Fruit fly (Drosophila melanogaster): Measurements from ENCODE around the gene Roc1a.

Gene Roc1a

DNA sequence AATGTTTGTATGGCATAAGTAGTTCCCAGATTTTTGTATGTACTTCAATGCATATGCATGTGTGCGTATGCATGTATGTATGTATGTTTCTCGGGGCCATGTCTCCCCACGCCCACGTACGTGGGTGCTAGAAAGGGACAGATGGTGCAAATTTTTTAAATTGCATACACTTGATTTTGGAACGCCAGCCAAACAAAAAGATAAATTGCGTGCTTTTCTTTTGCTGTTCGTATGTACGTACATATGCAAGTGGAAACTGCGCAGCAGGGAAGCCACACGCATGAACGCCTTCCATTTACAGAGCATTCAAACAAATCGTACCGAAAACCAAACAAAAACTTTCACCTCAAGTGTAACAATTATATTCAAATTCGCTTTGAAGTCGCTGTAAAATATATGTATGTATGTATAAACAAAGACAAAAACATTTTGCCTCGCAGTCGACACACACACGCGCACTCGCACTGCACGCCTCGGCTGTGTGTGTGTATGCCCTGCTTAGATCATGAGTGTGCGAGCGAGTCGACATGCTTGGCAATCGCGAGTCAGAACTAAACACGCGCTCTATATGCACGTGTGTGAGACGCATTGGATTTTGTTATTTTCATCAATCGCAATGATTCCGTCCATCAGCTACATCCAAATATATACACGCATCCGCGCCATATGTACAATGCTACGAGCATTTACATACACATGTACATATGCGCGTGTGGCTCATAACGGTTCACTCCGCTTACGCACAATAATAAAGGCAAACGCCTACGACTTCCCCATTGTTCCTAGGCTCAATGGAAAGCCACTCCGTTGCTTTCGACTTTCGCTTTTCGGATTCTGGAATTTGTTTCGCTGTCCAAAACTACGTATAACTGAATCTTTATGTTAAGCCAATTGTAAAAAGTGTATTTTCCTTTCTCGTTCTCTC lies 10.2 kb upstream of the Roc1a start (continued):
- no peak for TF ChIP-seq esg (GFP tag; conservative IDR thresholded peaks at IDR 0.05)
- TF ChIP-seq CG2199 (GFP tag; IDR thresholded peaks at IDR 0.05) = peak; percentile 65; the same call in 1 of the 3 replicates
- no peak for TF ChIP-seq CG10959 (GFP tag; IDR thresholded peaks at IDR 0.05)
- TF ChIP-seq Dad (GFP tag; optimal IDR thresholded peaks at IDR 0.05) = no peak
- TF ChIP-seq klu (GFP tag; IDR thresholded peaks at IDR 0.05) = no peak
- peak; percentile 53 for TF ChIP-seq HLHmδ (GFP tag; optimal IDR thresholded peaks at IDR 0.05)
- peak; percentile 53 for TF ChIP-seq CG1832 (GFP tag; optimal IDR thresholded peaks at IDR 0.05)
- no peak for TF ChIP-seq CG13296 (GFP tag; optimal IDR thresholded peaks at IDR 0.05)
- TF ChIP-seq cg (GFP tag; optimal IDR thresholded peaks at IDR 0.05) = peak; percentile 91
- TF ChIP-seq CG34422 (GFP tag; IDR thresholded peaks at IDR 0.05) = no peak
- TF ChIP-seq Dfd (GFP tag; optimal IDR thresholded peaks at IDR 0.05) = no peak
- peak; percentile 48 for TF ChIP-seq Max (GFP tag; optimal IDR thresholded peaks at IDR 0.05)
- TF ChIP-seq sens (GFP tag) = peak; percentile 86
- TF ChIP-seq Neu2 (GFP tag; optimal IDR thresholded peaks at IDR 0.05; ENCODE audit: borderline replicate concordance) = no peak
- no peak for TF ChIP-seq sna (GFP tag; IDR thresholded peaks at IDR 0.05; ENCODE audit: partially characterized antibody)
- TF ChIP-seq sim (GFP tag; IDR thresholded peaks at IDR 0.05) = no peak
- TF ChIP-seq tll (GFP tag; optimal IDR thresholded peaks at IDR 0.05) = peak in 1 of 2 experiments; percentile 4
- TF ChIP-seq wek (GFP tag; optimal IDR thresholded peaks at IDR 0.05) = no peak
- TF ChIP-seq CG17385 (GFP tag; optimal IDR thresholded peaks at IDR 0.05) = no peak
- peak; percentile 39; the same call in 1 of the 2 replicates for TF ChIP-seq Adf1 (GFP tag; IDR thresholded peaks at IDR 0.05)
- no peak for TF ChIP-seq MTF-1 (GFP tag; optimal IDR thresholded peaks at IDR 0.05; ENCODE audit: borderline replicate concordance)
- TF ChIP-seq Bteb2 (GFP tag; optimal IDR thresholded peaks at IDR 0.05) = no peak
- TF ChIP-seq slp2 (GFP tag; optimal IDR thresholded peaks at IDR 0.05) = no peak
- TF ChIP-seq Kr (GFP tag; optimal IDR thresholded peaks at IDR 0.05) = no peak
- TF ChIP-seq NC2β (GFP tag; optimal IDR thresholded peaks at IDR 0.05) = no peak
- TF ChIP-seq pzg (GFP tag; optimal IDR thresholded peaks at IDR 0.05) = peak; percentile 0
- no peak for TF ChIP-seq NK7.1 (GFP tag; optimal IDR thresholded peaks at IDR 0.05)

DNA sequence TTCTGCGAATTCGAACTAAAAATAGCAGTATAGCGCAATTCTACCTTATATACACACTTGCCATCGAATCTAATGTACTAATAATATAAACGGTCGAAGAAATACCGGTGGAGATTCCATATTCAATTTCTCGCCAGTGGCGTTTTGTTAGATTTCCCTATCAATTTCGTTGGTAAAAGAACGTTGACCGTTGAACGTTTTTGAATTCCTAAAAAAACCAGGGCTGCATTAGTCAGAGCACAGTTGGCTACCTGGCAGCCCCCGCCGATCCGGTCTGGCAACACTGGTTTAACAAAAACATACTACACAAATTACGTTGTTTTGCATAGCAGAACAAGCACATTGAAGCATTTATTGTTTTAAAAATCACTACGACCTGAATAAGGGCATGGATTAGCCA lies 3.1 kb upstream of the Roc1a start:
- TF ChIP-seq amos (GFP tag; IDR thresholded peaks at IDR 0.05; ENCODE audit: partially characterized antibody) = peak; percentile 37; the same call in 1 of the 2 replicates
- TF ChIP-seq MBD-R2 (GFP tag; IDR thresholded peaks at IDR 0.05) = peak; percentile 10; the same call in 1 of the 2 replicates
- peak; percentile 62 for TF ChIP-seq E2f2 (GFP tag; IDR thresholded peaks at IDR 0.05)
- peak; percentile 41 for TF ChIP-seq CG7928 (GFP tag; optimal IDR thresholded peaks at IDR 0.05)
- peak; percentile 48; the same call in 1 of the 2 replicates for TF ChIP-seq CG13287 (GFP tag; IDR thresholded peaks at IDR 0.05; ENCODE audit: partially characterized antibody)
- peak; percentile 28; the same call in 1 of the 3 replicates for TF ChIP-seq Opbp (GFP tag; IDR thresholded peaks at IDR 0.05; ENCODE audit: partially characterized antibody)
- peak; percentile 82 for TF ChIP-seq Myb (GFP tag; optimal IDR thresholded peaks at IDR 0.05)

dm6 chrX:644461-644860 lies 2.6 kb upstream of the Roc1a start, which contains the start of gene CG13367:
Gene CG13367, plus strand, starts transcription at chrX:644761.
- TF ChIP-seq MBD-R2 (GFP tag; IDR thresholded peaks at IDR 0.05) = 0 out of 2 replicates have a peak, but pooled peaks have one; percentile 10
- peak; percentile 49 for TF ChIP-seq CG7928 (GFP tag; optimal IDR thresholded peaks at IDR 0.05)
